Worm (Caenorhabditis elegans) whole organism, early embryonic: ENCODE results near the gene K03H9.3.

Experiments used
- B0310.2 ChIP-seq: sonication (generic microtip); optimal IDR thresholded peaks from 2 replicates; lab custom pipeline; 2016; ENCODE audit warnings: mild to moderate bottlenecking, missing genetic modification characterization, missing compliant biosample characterization
- F13C5.2 ChIP-seq: sonication (generic microtip); optimal IDR thresholded peaks from 2 replicates; lab custom pipeline; 2017; ENCODE audit warnings: mild to moderate bottlenecking, missing genetic modification characterization, inconsistent platforms, missing compliant biosample characterization
- aly-1 ChIP-seq: sonication (generic microtip); optimal IDR thresholded peaks from 2 replicates; lab custom pipeline; 2016; ENCODE audit warnings: missing genetic modification characterization, missing compliant biosample characterization
- ama-1 ChIP-seq: fragments of 150-350 bp; optimal IDR thresholded peaks from 2 replicates; lab custom pipeline; 2014
- ceh-13 ChIP-seq: fragments of 200-800 bp; sonication (Bioruptor generic); optimal IDR thresholded peaks from 2 replicates; lab custom pipeline; 2018; ENCODE audit warnings: mild to moderate bottlenecking, missing genetic modification characterization, missing compliant biosample characterization
- ceh-36 ChIP-seq: sonication (generic microtip); optimal IDR thresholded peaks from 2 replicates; lab custom pipeline; 2016; ENCODE audit warnings: missing genetic modification characterization, inconsistent platforms, missing compliant biosample characterization
- ets-7 ChIP-seq: sonication (generic microtip); optimal IDR thresholded peaks from 2 replicates; lab custom pipeline; 2016; ENCODE audit warnings: missing genotype, missing genetic modification characterization, missing compliant biosample characterization
- flt-1 ChIP-seq: fragments of 200-800 bp; sonication (Bioruptor generic); IDR thresholded peaks from 2 replicates; pipeline ENCODE4 v1.3.6; 2022; ENCODE audit warnings: missing genetic modification characterization, missing compliant biosample characterization
- hmbx-1 ChIP-seq: sonication (generic microtip); optimal IDR thresholded peaks from 2 replicates; lab custom pipeline; 2016; ENCODE audit warnings: mild to moderate bottlenecking, missing genetic modification characterization, missing compliant biosample characterization
- hmg-4 ChIP-seq: fragments of 200-800 bp; sonication (Bioruptor generic); optimal IDR thresholded peaks from 2 replicates; lab custom pipeline; 2018; ENCODE audit warnings: mild to moderate bottlenecking, missing genetic modification characterization, missing compliant biosample characterization
- hnd-1 ChIP-seq: sonication (generic microtip); optimal IDR thresholded peaks from 2 replicates; lab custom pipeline; 2016; ENCODE audit warnings: missing genetic modification characterization, missing compliant biosample characterization
- pes-1 ChIP-seq: fragments of 200-800 bp; sonication (Bioruptor generic); IDR thresholded peaks from 2 replicates; pipeline ENCODE4 v1.3.6; 2022; ENCODE audit warnings: missing genetic modification reagents, missing genetic modification characterization, missing compliant biosample characterization
- scrt-1 ChIP-seq: fragments of 200-800 bp; sonication (Bioruptor generic); IDR thresholded peaks from 2 replicates; pipeline ENCODE4 v1.3.6; 2022; ENCODE audit warnings: missing genetic modification characterization, missing compliant biosample characterization
- sea-1 ChIP-seq: fragments of 200-800 bp; sonication (Bioruptor generic); conservative IDR thresholded peaks from 2 replicates; pipeline ENCODE4 v1.3.6; 2022; ENCODE audit warnings: missing genetic modification characterization, missing compliant biosample characterization
- tbx-11 ChIP-seq: fragments of 200-800 bp; sonication (Bioruptor generic); IDR thresholded peaks from 2 replicates; pipeline ENCODE4 v1.3.6; 2022; ENCODE audit warnings: missing genetic modification characterization, missing compliant biosample characterization
- tbx-37 ChIP-seq: fragments of 200-800 bp; sonication (Bioruptor generic); conservative IDR thresholded peaks from 2 replicates; pipeline ENCODE4 v1.3.6; 2022; ENCODE audit warnings: missing genetic modification reagents, missing genetic modification characterization, missing compliant biosample characterization
- tra-4 ChIP-seq: sonication (generic microtip); optimal IDR thresholded peaks from 2 replicates; lab custom pipeline; 2017; ENCODE audit warnings: missing genetic modification characterization, missing compliant biosample characterization

The K03H9.3 gene

DNA sequence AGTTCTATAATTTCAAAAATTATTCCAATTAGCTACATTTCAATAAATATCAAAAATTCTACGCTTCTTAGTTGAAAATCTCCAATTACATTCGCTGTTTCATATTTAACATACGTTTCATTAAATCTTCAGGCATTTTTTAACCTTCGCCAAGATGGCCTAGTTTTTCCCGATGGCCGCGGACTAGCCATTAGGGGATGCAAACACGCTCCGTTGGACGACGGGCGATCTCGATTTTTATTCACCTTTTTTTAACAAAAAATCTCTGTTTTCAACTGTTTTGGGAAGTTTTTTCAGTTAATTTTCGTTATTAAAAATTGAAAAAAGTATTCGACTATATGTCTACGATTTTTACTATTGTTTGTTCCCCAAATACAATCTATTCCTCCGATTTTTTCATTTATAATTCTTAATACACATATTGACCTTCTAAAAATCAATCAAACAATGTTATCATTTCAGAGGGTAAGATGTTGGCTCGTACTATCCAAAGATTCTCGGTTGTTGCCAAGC lies 39.7 kb upstream of the K03H9.3 start, which contains the start of gene F58F12.1:
F58F12.1 (plus strand) TSS at position 463 of the 513 bp plus-strand sequence.
- TF ChIP-seq F13C5.2 (tag; lab: Kevin White, UChicago) (peak; percentile 52), tbx-37 (GFP tag; lab: Robert Waterston, UW) (peak; percentile 38; the same call in 1 of the 2 replicates), scrt-1 (GFP tag; lab: Robert Waterston, UW) (no peak), ama-1 (lab: Kevin White, UChicago) (no peak)

DNA sequence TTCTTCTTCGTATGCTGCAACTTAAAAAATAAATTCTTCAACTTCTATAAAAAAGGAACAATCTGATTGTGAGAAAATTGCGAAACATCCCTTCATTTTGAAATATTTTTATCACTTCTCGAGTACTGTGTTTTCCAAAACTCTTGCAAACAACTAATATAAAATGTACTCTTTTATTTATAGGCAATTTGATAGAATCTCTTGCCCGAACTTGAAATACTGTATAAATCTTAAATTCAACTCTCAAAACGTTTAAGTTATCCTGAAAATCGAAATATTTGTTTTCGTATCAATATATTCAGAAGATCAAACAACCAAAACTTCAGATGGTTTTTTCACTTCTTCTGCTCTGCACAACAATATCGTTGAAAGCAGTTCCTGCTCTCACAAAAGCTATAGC lies 36.4 kb upstream of the K03H9.3 start, which contains the start of gene F58F12.4:
F58F12.4 (plus strand) TSS at position 301 of the 400 bp plus-strand sequence.
- TF ChIP-seq flt-1 (GFP tag; lab: Robert Waterston, UW) (no peak), F13C5.2 (tag; lab: Kevin White, UChicago) (no peak), pes-1 (GFP tag; lab: Robert Waterston, UW) (no peak), sea-1 (GFP tag; lab: Robert Waterston, UW) (no peak), hmg-4 (GFP tag; lab: Kevin White, UChicago) (no peak), tbx-11 (GFP tag; lab: Robert Waterston, UW) (no peak), B0310.2 (no peak), tbx-37 (GFP tag; lab: Robert Waterston, UW) (no peak), ets-7 (tag; lab: Kevin White, UChicago) (no peak), hnd-1 (tag; lab: Kevin White, UChicago) (no peak), aly-1 (tag; lab: Kevin White, UChicago) (no peak)

DNA sequence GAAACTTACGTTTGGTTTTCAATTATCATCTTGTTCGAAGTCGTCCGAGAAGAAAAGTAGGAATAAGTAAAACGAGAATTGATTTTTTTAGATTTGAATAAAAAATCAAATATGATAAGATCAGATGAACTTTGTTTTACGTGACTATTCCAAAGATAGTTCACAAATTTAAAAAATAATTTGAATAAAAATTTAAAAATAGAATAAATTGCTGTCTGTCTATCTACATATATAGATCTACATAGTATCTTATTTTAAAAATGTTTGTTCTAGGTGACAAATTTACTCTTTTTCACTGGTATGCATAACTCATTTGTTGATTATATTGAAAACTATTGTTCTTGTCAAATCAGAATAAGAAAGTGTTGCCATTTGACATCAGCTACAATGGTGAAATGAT lies 35.0 kb upstream of the K03H9.3 start, which contains the start of gene F58F12.2:
F58F12.2 (minus strand) TSS at position 101 of the 400 bp plus-strand sequence.
- no peak for TF ChIP-seq ceh-13
- no peak for TF ChIP-seq hnd-1 (tag; lab: Kevin White, UChicago)
- TF ChIP-seq tra-4 (tag; lab: Kevin White, UChicago): no peak
- TF ChIP-seq pes-1 (GFP tag; lab: Robert Waterston, UW): no peak
- TF ChIP-seq ama-1 (lab: Kevin White, UChicago): no peak
- no peak for TF ChIP-seq B0310.2
- TF ChIP-seq sea-1 (GFP tag; lab: Robert Waterston, UW): no peak
- TF ChIP-seq hmg-4 (GFP tag; lab: Kevin White, UChicago): no peak
- no peak for TF ChIP-seq tbx-11 (GFP tag; lab: Robert Waterston, UW)
- TF ChIP-seq scrt-1 (GFP tag; lab: Robert Waterston, UW): no peak
- no peak for TF ChIP-seq ceh-36
- no peak for TF ChIP-seq F13C5.2 (tag; lab: Kevin White, UChicago)
- no peak for TF ChIP-seq hmbx-1 (tag; lab: Kevin White, UChicago)
- TF ChIP-seq ets-7 (tag; lab: Kevin White, UChicago): no peak
- no peak for TF ChIP-seq aly-1 (tag; lab: Kevin White, UChicago)

DNA sequence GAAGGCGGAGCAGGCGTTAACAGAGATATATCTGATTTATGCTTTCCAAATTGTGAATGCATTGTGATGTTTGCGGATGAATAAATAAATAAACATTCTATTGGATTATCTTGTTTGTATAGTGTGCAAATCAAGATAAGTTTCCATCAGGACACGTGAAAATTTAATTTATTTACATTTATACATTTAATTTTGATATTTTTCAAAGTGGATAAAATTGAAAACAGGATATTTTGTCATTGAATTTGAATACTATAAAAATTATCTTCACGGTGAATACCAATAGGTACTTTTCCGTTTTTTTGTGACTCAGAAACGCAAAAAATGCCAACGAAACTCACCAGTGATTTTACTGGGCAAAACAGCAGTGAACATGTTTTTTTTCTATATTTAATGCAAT lies 31.7 kb upstream of the K03H9.3 start, which contains the start of gene F58F12.3:
F58F12.3 (minus strand) TSS at position 101 of the 400 bp plus-strand sequence.
- TF ChIP-seq tbx-11 (GFP tag; lab: Robert Waterston, UW) (no peak), tbx-37 (GFP tag; lab: Robert Waterston, UW) (no peak), aly-1 (tag; lab: Kevin White, UChicago) (no peak), F13C5.2 (tag; lab: Kevin White, UChicago) (no peak), ceh-13 (no peak), ets-7 (tag; lab: Kevin White, UChicago) (no peak), hnd-1 (tag; lab: Kevin White, UChicago) (no peak), sea-1 (GFP tag; lab: Robert Waterston, UW) (no peak), pes-1 (GFP tag; lab: Robert Waterston, UW) (no peak), scrt-1 (GFP tag; lab: Robert Waterston, UW) (no peak), hmg-4 (GFP tag; lab: Kevin White, UChicago) (no peak), B0310.2 (no peak), ceh-36 (no peak), flt-1 (GFP tag; lab: Robert Waterston, UW) (no peak), hmbx-1 (tag; lab: Kevin White, UChicago) (no peak), tra-4 (tag; lab: Kevin White, UChicago) (no peak), ama-1 (lab: Kevin White, UChicago) (no peak)

DNA sequence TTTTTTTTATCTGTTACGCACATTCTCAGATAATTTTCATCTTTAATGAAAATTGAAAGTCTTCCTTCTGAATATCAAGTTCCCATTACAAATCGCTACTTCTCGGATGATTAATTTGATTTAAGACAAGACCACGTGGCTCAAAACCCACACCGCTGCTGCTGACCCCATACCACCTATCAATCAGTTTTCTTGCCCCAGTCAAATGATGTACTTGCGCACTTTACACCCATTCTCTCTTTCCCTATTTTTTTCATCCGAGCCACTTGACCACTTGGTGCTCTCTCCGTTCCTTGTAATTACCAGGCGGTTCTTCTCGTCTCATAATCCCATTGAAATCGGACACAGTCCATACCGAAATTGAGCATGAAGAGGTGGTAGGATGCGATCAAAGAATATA lies 28.9 kb upstream of the K03H9.3 start:
- TF ChIP-seq sea-1 (GFP tag; lab: Robert Waterston, UW) (no peak), ets-7 (tag; lab: Kevin White, UChicago) (no peak), hmbx-1 (tag; lab: Kevin White, UChicago) (no peak)

DNA sequence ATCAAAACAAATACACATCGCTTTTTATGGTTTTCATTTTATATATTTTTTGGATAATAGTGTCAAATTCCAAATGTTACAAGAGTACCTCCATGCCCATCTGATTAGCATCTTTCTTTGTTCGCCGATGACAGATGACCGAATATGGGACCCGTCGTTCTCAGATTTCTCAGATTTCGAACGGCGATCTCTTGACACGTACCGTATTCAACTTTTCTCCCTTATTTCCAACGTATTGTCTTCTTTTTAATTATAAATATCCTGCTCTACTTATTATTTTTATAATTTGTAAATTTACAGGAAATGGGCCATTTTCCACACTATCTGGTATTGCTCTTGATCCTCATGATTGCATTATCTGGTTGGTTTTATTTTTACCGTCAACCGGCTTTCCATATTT lies 24.5 kb upstream of the K03H9.3 start, which contains the start of gene zig-10:
zig-10 (plus strand) TSS at position 301 of the 400 bp plus-strand sequence.
- TF ChIP-seq tbx-11 (GFP tag; lab: Robert Waterston, UW): no peak
- no peak for TF ChIP-seq sea-1 (GFP tag; lab: Robert Waterston, UW)
- TF ChIP-seq ceh-13: no peak
- no peak for TF ChIP-seq ama-1 (lab: Kevin White, UChicago)
- TF ChIP-seq hmg-4 (GFP tag; lab: Kevin White, UChicago): no peak
- TF ChIP-seq F13C5.2 (tag; lab: Kevin White, UChicago): no peak
- no peak for TF ChIP-seq flt-1 (GFP tag; lab: Robert Waterston, UW)
- TF ChIP-seq aly-1 (tag; lab: Kevin White, UChicago): no peak
- no peak for TF ChIP-seq ets-7 (tag; lab: Kevin White, UChicago)

DNA sequence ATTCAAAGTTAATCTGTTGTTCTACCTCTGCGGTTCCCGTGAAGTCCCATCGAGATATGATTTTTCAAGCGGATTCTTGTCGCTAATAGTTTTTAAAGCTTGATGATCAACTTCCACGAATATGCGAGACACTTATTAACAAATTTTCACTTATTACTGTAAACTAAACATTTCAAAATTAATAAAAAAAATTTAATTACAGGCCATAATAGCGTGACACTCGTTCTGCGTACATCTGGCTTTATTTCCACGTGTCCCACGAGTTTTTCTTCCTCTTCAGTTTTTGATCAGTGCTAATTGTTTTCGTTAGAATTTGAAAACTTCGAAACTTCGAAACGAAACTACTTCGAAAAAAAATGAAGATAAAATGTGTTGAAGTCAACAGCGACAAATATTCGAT lies 21.3 kb upstream of the K03H9.3 start, which contains the start of gene btb-2:
btb-2 (plus strand) TSS at position 301 of the 400 bp plus-strand sequence.
- TF ChIP-seq scrt-1 (GFP tag; lab: Robert Waterston, UW): no peak
- no peak for TF ChIP-seq ceh-36
- TF ChIP-seq ceh-13: no peak
- no peak for TF ChIP-seq tbx-37 (GFP tag; lab: Robert Waterston, UW)
- TF ChIP-seq tra-4 (tag; lab: Kevin White, UChicago): no peak
- no peak for TF ChIP-seq hmg-4 (GFP tag; lab: Kevin White, UChicago)
- no peak for TF ChIP-seq aly-1 (tag; lab: Kevin White, UChicago)
- no peak for TF ChIP-seq B0310.2
- no peak for TF ChIP-seq sea-1 (GFP tag; lab: Robert Waterston, UW)
- TF ChIP-seq ets-7 (tag; lab: Kevin White, UChicago): no peak
- TF ChIP-seq hmbx-1 (tag; lab: Kevin White, UChicago): no peak
- TF ChIP-seq pes-1 (GFP tag; lab: Robert Waterston, UW): no peak
- no peak for TF ChIP-seq tbx-11 (GFP tag; lab: Robert Waterston, UW)
- no peak for TF ChIP-seq F13C5.2 (tag; lab: Kevin White, UChicago)
- no peak for TF ChIP-seq flt-1 (GFP tag; lab: Robert Waterston, UW)
- TF ChIP-seq ama-1 (lab: Kevin White, UChicago): no peak
- no peak for TF ChIP-seq hnd-1 (tag; lab: Kevin White, UChicago)
